Fruit fly (Drosophila melanogaster) whole organism, prepupa: ENCODE data around the gene P5cr-2.

Experiments used
- CG10631 ChIP-seq: fragments of 200-800 bp; sonication (Bioruptor generic); optimal IDR thresholded peaks from 2 replicates; lab custom pipeline; 2016; ENCODE audit warnings: missing biosample characterization, missing genetic modification characterization
- CG3032 ChIP-seq: fragments of 200-800 bp; optimal IDR thresholded peaks from 2 replicates; lab custom pipeline; 2019; ENCODE audit warnings: missing biosample characterization, mild to moderate bottlenecking, missing genetic modification characterization, moderate library complexity
- CG6276 ChIP-seq: fragments of 200-800 bp; sonication (Bioruptor generic); optimal IDR thresholded peaks from 2 replicates; lab custom pipeline; 2017; ENCODE audit warnings: missing biosample characterization, mild to moderate bottlenecking, missing genetic modification characterization
- CG6854 ChIP-seq: fragments of 200-800 bp; sonication (Bioruptor generic); optimal IDR thresholded peaks from 2 replicates; lab custom pipeline; 2017; ENCODE audit warnings: missing biosample characterization, mild to moderate bottlenecking, missing genetic modification characterization
- Eip93F ChIP-seq: fragments of 200-800 bp; sonication (Bioruptor generic); optimal IDR thresholded peaks from 2 replicates; lab custom pipeline; 2016; ENCODE audit warnings: missing biosample characterization, mild to moderate bottlenecking, missing genetic modification characterization
- Gug ChIP-seq: fragments of 200-800 bp; sonication (Bioruptor generic); IDR thresholded peaks from 2 replicates; pipeline ENCODE4 v1.3.6; 2022; ENCODE audit warnings: missing biosample characterization, missing genetic modification characterization
- Hr38 ChIP-seq: sonication (Bioruptor generic); optimal IDR thresholded peaks from 2 replicates; lab custom pipeline; 2016; ENCODE audit warnings: missing biosample characterization, missing genetic modification characterization
- Sox102F ChIP-seq: fragments of 200-800 bp; sonication (Bioruptor generic); optimal IDR thresholded peaks from 2 replicates; lab custom pipeline; 2016; ENCODE audit warnings: missing biosample characterization, mild to moderate bottlenecking, missing genetic modification characterization
- Sox15 ChIP-seq: fragments of 200-800 bp; sonication (Bioruptor generic); optimal IDR thresholded peaks from 3 replicates; lab custom pipeline; 2016; ENCODE audit warnings: missing biosample characterization, missing genetic modification characterization
- lz ChIP-seq: fragments of 200-800 bp; sonication (Bioruptor generic); optimal IDR thresholded peaks from 3 replicates; lab custom pipeline; 2016; ENCODE audit warnings: missing biosample characterization, missing genetic modification characterization
- pdm3 ChIP-seq: fragments of 200-800 bp; sonication (Bioruptor generic); optimal IDR thresholded peaks from 3 replicates; lab custom pipeline; 2016; ENCODE audit warnings: missing biosample characterization, missing genetic modification characterization
- ss ChIP-seq, 2 experiments: fragments of 200-800 bp; sonication (Bioruptor generic); optimal IDR thresholded peaks; 2 replicates in 1 of 2; 3 replicates in 1 of 2; lab custom pipeline; 2017 to 2018; ENCODE audit warnings: mild to moderate bottlenecking in 2 of 2, missing biosample characterization in 2 of 2, missing genetic modification characterization in 2 of 2, moderate library complexity in 1 of 2
- vri ChIP-seq: fragments of 200-800 bp; sonication (Bioruptor generic); optimal IDR thresholded peaks from 3 replicates; lab custom pipeline; 2016; ENCODE audit warnings: missing biosample characterization, mild to moderate bottlenecking, missing genetic modification characterization

dm6 chr3R:17539789-17540496 lies 5.3 kb downstream of the P5cr-2 start, which contains the start of gene SF1:
- TF ChIP-seq CG3032 (peak; percentile 36), pdm3 (no peak), CG6854 (GFP tag; lab: Kevin White, UChicago) (no peak), lz (GFP tag; lab: Kevin White, UChicago) (peak; percentile 65), Sox102F (GFP tag; lab: Kevin White, UChicago) (no peak), Eip93F (GFP tag; lab: Kevin White, UChicago) (no peak), CG6276 (no peak), vri (no peak), Hr38 (no peak), CG10631 (GFP tag; lab: Kevin White, UChicago) (no peak), Sox15 (GFP tag; lab: Kevin White, UChicago) (peak; percentile 37), Gug (no peak), ss (GFP tag; optimal IDR thresholded peaks at IDR 0.05; lab: Kevin White, UChicago) (no peak)
